Worm (Caenorhabditis elegans): ENCODE data around the gene C50B6.9.

C50B6.9 gene

ce11 chrV:13320676-13321075 is 15.5 kb upstream of the C50B6.9 start, which contains the start of gene srh-15:
srh-15 (plus strand) TSS chrV:13320976.
- no peak for TF ChIP-seq unc-62 (GFP tag; optimal IDR thresholded peaks at IDR 0.05)

ce11 chrV:13324933-13325760 is 11.0 kb upstream of the C50B6.9 start, which contains the start of gene C50B6.7:
C50B6.7 (minus strand) TSS chrV:13324983.
- TF ChIP-seq unc-62 (GFP tag; optimal IDR thresholded peaks at IDR 0.05) = no peak

- TF ChIP-seq unc-62 (GFP tag; optimal IDR thresholded peaks at IDR 0.05) = no peak
These were observed 8.7 kb upstream of the C50B6.9 start, which contains the start of gene str-37 for ce11 chrV:13327463-13327862. str-37 (plus strand) TSS chrV:13327763.

ce11 chrV:13330919-13331318 is 5.2 kb upstream of the C50B6.9 start, which contains the start of gene nhr-129:
nhr-129 (minus strand) TSS chrV:13331019.
- no peak for TF ChIP-seq unc-62 (GFP tag; optimal IDR thresholded peaks at IDR 0.05)

DNA sequence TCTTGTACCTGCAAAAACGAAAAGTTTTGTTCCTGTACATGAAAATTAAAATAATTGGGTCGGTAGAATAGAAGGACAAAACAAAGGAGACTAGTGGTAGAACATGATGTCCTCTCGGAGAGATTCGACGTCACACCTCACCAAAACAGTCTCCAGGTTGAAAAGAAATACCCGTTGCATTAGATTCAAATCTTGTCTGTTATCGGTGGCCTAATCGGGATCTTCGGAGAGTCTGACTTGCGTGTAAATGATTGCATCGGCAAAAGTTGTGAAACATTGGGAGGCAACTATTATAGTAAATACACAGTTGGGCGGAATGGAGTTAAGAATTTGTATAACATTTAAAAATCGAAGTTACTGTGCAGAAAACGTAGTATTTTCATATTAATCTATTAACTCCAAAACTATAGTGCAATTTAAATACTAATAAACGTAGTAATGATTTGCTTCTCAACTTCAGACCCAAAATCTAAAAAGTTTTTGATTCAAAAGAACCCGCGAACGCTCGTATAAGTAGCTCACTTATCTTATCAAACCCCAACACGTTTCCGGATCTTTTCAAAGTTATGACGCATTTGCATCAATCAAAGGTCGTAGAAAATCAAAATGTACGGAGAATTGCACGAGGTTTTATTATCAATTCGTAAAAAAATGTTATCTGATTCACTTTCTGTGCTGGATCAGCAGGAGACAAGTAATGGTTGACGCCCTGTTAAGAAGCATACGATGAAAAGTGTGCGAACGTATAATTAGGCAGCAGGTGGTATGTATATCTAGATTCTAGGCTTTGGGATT is 2.6 kb upstream of the C50B6.9 start, which contains the start of gene nhr-168:
TSS of gene nhr-168 (minus strand) at position 486 of the 795 bp plus-strand sequence.
- no peak for TF ChIP-seq unc-62 (GFP tag; optimal IDR thresholded peaks at IDR 0.05)

- TF ChIP-seq unc-62 (GFP tag; optimal IDR thresholded peaks at IDR 0.05) = no peak
These were observed 1.7 kb upstream of the C50B6.9 start for ce11 chrV:13334447-13334846.

DNA sequence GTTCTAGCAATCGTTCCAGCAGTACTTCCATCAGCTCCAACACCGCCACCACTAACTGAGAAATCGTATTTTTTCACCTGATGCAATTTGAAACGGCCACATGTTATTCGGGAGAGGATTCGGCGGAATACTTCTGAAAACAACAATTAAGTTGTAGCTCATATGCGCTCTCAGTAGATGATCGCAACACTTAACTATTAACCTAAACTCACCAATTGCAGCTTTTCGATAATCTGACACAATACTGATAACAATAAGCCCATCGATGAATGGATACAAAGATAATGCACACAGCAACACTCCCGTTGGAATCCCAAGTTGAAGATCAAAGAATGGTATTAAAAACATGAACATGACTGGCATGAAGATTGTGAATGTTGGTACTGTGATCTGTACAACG is 1.9 kb downstream of the C50B6.9 start:
- no peak for TF ChIP-seq unc-62 (GFP tag; optimal IDR thresholded peaks at IDR 0.05)

- no peak for TF ChIP-seq unc-62 (GFP tag; optimal IDR thresholded peaks at IDR 0.05)
These were observed 3.6 kb downstream of the C50B6.9 start, which contains the start of the genes str-4 and lgc-48 for ce11 chrV:13339633-13340290. str-4 (minus strand) TSS chrV:13339733. lgc-48 (plus strand) TSS chrV:13340240.

- no peak for TF ChIP-seq unc-62 (GFP tag; optimal IDR thresholded peaks at IDR 0.05)
These were observed 6.1 kb downstream of the C50B6.9 start for ce11 chrV:13342235-13342634.

DNA sequence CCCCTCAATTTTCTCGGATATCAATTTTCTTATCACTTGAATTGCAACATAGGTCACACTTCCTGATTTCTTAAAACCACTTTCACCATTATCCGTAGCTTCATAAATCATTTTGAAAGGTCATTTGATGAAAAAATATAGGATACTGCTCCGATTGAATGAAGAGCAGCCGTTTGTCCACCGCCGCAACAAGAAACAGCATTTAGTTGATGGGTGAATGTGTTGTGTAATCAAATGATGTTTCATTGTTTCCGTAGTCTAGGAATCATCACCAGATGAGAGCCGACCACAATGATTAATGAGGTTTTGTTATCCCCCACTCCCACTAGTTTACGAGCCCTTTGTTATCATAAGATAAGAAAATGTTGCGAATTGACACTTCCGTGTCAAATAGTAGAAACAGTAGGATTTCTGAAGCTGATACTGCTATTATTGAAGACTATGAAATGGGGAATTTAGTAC is 9.7 kb downstream of the C50B6.9 start, which contains the start of gene twk-43:
TSS of gene twk-43 (plus strand) at position 412 of the 462 bp plus-strand sequence.
- TF ChIP-seq unc-62 (GFP tag; optimal IDR thresholded peaks at IDR 0.05) = no peak

DNA sequence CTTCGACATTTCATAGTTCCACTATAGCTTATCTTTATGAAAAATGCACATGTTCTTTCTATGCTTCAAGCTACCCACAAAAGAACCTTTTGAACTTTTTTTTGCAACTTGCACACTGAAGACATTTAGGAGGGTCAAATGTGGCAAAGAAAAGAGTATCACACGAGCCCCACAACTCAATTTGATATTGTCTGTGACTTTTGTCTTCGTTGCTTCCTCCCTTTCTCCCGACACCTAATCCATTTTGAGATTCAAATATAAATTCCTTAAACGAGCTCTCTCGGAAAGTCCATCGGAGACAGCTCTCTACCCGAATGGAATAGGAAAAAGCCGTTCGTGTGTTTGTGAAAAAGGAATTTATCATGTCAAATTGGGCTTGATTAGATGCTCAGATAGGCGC is 14.1 kb downstream of the C50B6.9 start:
- no peak for TF ChIP-seq unc-62 (GFP tag; optimal IDR thresholded peaks at IDR 0.05)

DNA sequence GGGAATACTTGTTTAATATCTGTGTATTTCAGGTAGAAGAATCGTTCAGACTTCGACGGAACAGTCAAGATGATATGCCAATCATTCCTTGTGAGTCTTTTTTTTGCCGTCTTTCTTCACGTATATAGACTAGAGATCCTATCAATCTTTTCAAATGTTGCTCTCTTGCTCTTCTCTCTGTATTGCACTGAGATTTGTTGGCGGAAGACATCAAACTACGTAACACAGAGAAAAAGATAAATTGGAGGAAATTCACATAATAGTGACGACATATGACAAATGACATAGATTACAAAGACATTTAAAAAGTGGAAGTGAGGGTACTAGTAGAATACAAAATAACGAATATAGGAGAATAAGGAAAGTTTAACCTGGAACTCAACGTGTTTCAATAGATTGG is 15.6 kb downstream of the C50B6.9 start:
- TF ChIP-seq unc-62 (GFP tag; optimal IDR thresholded peaks at IDR 0.05) = no peak

- no peak for TF ChIP-seq unc-62 (GFP tag; optimal IDR thresholded peaks at IDR 0.05)
These were observed 16.2 kb downstream of the C50B6.9 start for ce11 chrV:13352415-13352814.

ce11 chrV:13356210-13356609 is 20.0 kb downstream of the C50B6.9 start:
- no peak for TF ChIP-seq unc-62 (GFP tag; optimal IDR thresholded peaks at IDR 0.05)

ce11 chrV:13357652-13358281 is 21.6 kb downstream of the C50B6.9 start, which contains the start of gene F32H5.1:
F32H5.1 (minus strand) TSS chrV:13358037.
- no peak for TF ChIP-seq unc-62 (GFP tag; optimal IDR thresholded peaks at IDR 0.05)

Data from whole organism, dauer.